Fruit fly (Drosophila melanogaster): ENCODE data around the gene CG17068.
"Not testable (repeated sequence)": the region's sequence is repeated elsewhere in the genome, so short reads cannot be mapped to it uniquely, and the experiment has no call there.

The CG17068 gene

dm6 chrX:20235794-20236513 lies 14.9 kb downstream of the CG17068 start, which contains the start of gene sw (continued):
- TF ChIP-seq OdsH (GFP tag; optimal IDR thresholded peaks at IDR 0.05) (no peak), dmrt93B (GFP tag; optimal IDR thresholded peaks at IDR 0.05) (peak; percentile 47)

dm6 chrX:20231658-20232057 lies 19.2 kb downstream of the CG17068 start:
- TF ChIP-seq fru (GFP tag; optimal IDR thresholded peaks at IDR 0.05), result no peak
- no peak for TF ChIP-seq ey (GFP tag; optimal IDR thresholded peaks at IDR 0.05)
- TF ChIP-seq dl (GFP tag; optimal IDR thresholded peaks at IDR 0.05; ENCODE audit: insufficient read depth in 1 of 2, partially characterized antibody in 2 of 2), result no peak
- TF ChIP-seq Hr78 (GFP tag; optimal IDR thresholded peaks at IDR 0.05), result no peak
- no peak for TF ChIP-seq h (GFP tag; optimal IDR thresholded peaks at IDR 0.05)
- no peak for TF ChIP-seq Abd-B (GFP tag; optimal IDR thresholded peaks at IDR 0.05)
- TF ChIP-seq Dif (GFP tag; optimal IDR thresholded peaks at IDR 0.05; ENCODE audit: partially characterized antibody), result no peak
- TF ChIP-seq sage (GFP tag; optimal IDR thresholded peaks at IDR 0.05), result no peak

dm6 chrX:20224920-20225319 lies 26.0 kb downstream of the CG17068 start, which contains the start of gene Sdic4:
Gene Sdic4 (minus strand): TSS chrX:20225020.
- TF ChIP-seq sage (GFP tag; optimal IDR thresholded peaks at IDR 0.05); woc (GFP tag; optimal IDR thresholded peaks at IDR 0.05); Hr83 (GFP tag; optimal IDR thresholded peaks at IDR 0.05; ENCODE audit: poor library complexity, severe bottlenecking): not testable (repeated sequence)

dm6 chrX:20217159-20217558 lies 33.7 kb downstream of the CG17068 start, which contains the start of gene SdicC:
Gene SdicC (minus strand): TSS chrX:20217259.
- not testable (repeated sequence) for TF ChIP-seq Hnf4, Jra, h (GFP tag; optimal IDR thresholded peaks at IDR 0.05)

dm6 chrX:20209503-20209902 lies 41.4 kb downstream of the CG17068 start, which contains the start of gene SdicB:
Gene SdicB (minus strand): TSS chrX:20209603.
- not testable (repeated sequence) for TF ChIP-seq ey, brk, CG9705 (GFP tag; optimal IDR thresholded peaks at IDR 0.05)

DNA sequence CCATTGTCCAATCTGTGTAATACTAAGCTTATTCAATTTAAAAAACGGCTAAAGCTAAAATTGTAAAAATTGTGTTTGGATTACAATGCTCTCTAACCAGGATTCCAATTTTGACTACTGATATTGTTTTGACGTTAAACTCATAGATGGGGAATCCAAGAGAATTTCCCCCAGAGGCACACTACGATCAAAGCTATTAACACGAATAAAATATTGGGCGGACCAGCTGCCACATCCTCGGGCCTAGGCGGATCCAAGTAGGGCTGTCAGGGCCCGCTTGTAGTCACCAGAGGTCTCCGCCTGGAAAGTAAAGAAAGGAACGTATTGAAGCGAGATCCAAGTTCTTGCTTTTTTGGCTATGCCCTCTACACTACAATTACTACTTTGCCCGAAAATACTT lies 49.1 kb downstream of the CG17068 start, which contains the start of gene SdicA:
TSS of gene SdicA (minus strand) at position 101 of the 400 bp plus-strand sequence.
- TF ChIP-seq dsf (GFP tag; optimal IDR thresholded peaks at IDR 0.05; ENCODE audit: borderline replicate concordance); Rel (GFP tag; optimal IDR thresholded peaks at IDR 0.05); Rel (tag; optimal IDR thresholded peaks at IDR 0.05); Myc (optimal IDR thresholded peaks at IDR 0.05): not testable (repeated sequence)
